Fruit fly (Drosophila melanogaster): ENCODE results near the gene CG15599.

Gene CG15599

dm6 chrX:15688757-15689156 lies at the start of gene CG15599:
Gene CG15599 (minus strand): TSS chrX:15688857.
- TF ChIP-seq CTCF (optimal IDR thresholded peaks at IDR 0.05) (no peak), CG8478 (optimal IDR thresholded peaks at IDR 0.05) (no peak)

dm6 chrX:15737110-15737509 lies 48.5 kb upstream of the CG15599 start, which contains the start of gene Arp6:
Gene Arp6 (minus strand): TSS chrX:15737120.
- TF ChIP-seq CTCF (optimal IDR thresholded peaks at IDR 0.05) = no peak
- TF ChIP-seq CG8478 (optimal IDR thresholded peaks at IDR 0.05) = no peak

DNA sequence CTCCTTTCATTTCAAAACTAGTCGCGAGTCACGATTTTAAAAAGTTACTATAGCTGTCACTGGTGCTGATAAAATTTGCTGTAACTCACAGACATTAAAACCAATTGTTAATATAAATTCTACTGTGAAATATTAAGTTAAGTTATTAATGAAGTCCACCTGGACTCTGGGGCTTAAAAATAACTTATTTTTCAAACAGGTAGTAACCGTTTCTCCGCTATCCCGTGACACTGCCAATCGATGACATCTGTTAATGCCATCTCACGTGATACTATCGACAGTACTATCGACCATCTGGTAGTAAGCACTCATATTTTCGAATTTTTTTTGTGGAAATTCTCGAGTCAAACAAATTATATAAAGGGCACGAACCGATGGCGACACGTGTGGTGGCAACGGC lies 45.3 kb upstream of the CG15599 start, which contains the start of the genes CG12379 and MagR:
CG12379 (minus strand) TSS at position 2 of the 400 bp plus-strand sequence.
MagR (plus strand) TSS at position 276 of the 400 bp plus-strand sequence.
- TF ChIP-seq CG8478 (optimal IDR thresholded peaks at IDR 0.05) = no peak
- TF ChIP-seq CTCF (optimal IDR thresholded peaks at IDR 0.05) = no peak

- TF ChIP-seq CG8478 (optimal IDR thresholded peaks at IDR 0.05) = no peak
- no peak for TF ChIP-seq CTCF (optimal IDR thresholded peaks at IDR 0.05)
Observed at dm6 chrX:15733192-15733892, 44.7 kb upstream of the CG15599 start.

DNA sequence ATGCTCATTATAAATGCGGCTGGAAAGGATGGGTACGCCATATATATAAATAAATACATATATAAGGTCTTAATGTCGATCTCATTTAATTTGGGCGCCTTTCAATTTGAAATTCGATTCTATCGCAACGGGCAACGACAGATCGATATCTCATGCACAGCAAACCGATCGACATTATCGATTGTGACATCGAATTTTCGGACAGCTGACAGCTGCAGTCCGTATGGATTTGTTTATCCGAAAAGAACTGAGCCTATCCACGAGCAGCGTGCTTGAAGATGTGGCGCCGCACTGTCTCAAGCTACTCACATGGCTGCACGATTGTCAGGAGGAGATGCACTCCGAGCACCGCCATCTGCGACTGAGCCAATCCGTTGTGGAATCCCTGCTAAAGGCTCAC lies 43.3 kb upstream of the CG15599 start, which contains the start of gene CG8191:
CG8191 (plus strand) TSS at position 211 of the 400 bp plus-strand sequence.
- TF ChIP-seq CG8478 (optimal IDR thresholded peaks at IDR 0.05) (no peak), CTCF (optimal IDR thresholded peaks at IDR 0.05) (no peak)

DNA sequence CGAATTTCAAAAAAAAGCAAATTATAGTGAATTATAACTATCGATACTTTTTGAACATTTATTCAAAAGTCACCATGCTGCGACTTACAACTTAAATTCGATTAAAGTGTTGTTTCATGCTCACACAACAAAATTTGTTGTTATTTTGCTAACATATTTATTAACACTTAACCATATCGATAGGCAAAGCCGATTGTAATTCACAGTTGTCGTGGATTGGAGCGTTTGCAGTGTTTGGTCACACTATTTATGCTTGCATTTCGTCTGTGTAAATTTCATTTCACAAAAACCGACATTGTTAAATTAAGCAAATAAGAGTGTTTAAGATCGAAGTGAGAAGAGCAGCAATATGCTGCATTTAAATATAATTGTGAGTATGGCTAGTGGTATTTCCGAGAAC lies 23.8 kb upstream of the CG15599 start, which contains the start of gene HUWE1:
HUWE1 (plus strand) TSS at position 220 of the 400 bp plus-strand sequence.
- no peak for TF ChIP-seq CTCF (optimal IDR thresholded peaks at IDR 0.05)
- TF ChIP-seq CG8478 (optimal IDR thresholded peaks at IDR 0.05) = no peak

dm6 chrX:15710751-15711179 lies 22.1 kb upstream of the CG15599 start:
- TF ChIP-seq CG8478 (optimal IDR thresholded peaks at IDR 0.05) = no peak
- no peak for TF ChIP-seq CTCF (optimal IDR thresholded peaks at IDR 0.05)

DNA sequence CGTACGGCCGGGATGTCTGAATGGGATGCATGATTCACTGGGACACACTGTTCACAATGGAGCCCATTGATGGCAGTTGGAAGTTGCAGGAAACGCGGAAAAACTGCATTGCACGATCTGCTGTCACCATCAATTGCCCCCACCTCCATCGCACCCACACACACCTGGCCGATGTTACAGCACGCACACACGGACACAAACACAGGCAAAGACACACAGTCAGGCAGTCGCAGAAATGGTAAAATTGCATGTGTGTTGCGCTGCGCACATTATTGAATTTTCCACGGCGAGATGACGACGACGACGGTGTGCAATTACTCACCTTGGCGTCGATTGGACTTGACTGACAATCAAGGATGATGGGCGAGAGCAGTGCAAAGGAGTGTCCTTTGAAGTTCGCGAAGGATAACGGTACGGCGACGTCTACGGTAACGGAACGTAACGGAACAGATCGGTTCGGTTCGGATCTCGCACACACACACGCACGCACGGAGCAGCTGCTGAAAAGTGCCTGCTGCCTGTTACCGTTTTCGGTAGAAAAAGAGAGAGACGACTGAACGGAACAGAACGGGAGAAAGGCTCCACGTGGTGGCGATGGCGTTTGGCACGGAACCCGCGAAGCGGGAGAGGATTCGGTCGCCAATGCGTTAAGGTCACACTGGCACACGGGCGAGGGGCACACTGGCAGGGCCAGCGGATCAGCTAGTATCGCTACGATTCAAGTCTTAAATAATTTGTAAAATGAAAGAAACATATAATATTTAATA lies 21.5 kb upstream of the CG15599 start, which contains the start of the genes CG9281 and CG15601:
CG9281 (minus strand) TSS at position 556 of the 767 bp plus-strand sequence.
CG15601 (plus strand) TSS at position 664 of the 767 bp plus-strand sequence.
- TF ChIP-seq CG8478 (optimal IDR thresholded peaks at IDR 0.05) = no peak
- TF ChIP-seq CTCF (optimal IDR thresholded peaks at IDR 0.05) = peak in 1 of 2 experiments; percentile 17

- TF ChIP-seq CTCF (optimal IDR thresholded peaks at IDR 0.05) (no peak), CG8478 (optimal IDR thresholded peaks at IDR 0.05) (no peak)
Observed at dm6 chrX:15709624-15709983, 20.9 kb upstream of the CG15599 start.

- TF ChIP-seq CTCF (optimal IDR thresholded peaks at IDR 0.05) (no peak), CG8478 (optimal IDR thresholded peaks at IDR 0.05) (no peak)
Observed at dm6 chrX:15703720-15704206, 15.1 kb upstream of the CG15599 start, which contains the start of the genes Pis and Hap40. Gene Pis (minus strand): TSS chrX:15703770. Gene Hap40 (plus strand): TSS chrX:15704125.

dm6 chrX:15701047-15701446 lies 12.4 kb upstream of the CG15599 start, which contains the start of gene CG9240:
Gene CG9240 (minus strand): TSS chrX:15701259.
- TF ChIP-seq CG8478 (optimal IDR thresholded peaks at IDR 0.05) (no peak), CTCF (optimal IDR thresholded peaks at IDR 0.05) (no peak)

DNA sequence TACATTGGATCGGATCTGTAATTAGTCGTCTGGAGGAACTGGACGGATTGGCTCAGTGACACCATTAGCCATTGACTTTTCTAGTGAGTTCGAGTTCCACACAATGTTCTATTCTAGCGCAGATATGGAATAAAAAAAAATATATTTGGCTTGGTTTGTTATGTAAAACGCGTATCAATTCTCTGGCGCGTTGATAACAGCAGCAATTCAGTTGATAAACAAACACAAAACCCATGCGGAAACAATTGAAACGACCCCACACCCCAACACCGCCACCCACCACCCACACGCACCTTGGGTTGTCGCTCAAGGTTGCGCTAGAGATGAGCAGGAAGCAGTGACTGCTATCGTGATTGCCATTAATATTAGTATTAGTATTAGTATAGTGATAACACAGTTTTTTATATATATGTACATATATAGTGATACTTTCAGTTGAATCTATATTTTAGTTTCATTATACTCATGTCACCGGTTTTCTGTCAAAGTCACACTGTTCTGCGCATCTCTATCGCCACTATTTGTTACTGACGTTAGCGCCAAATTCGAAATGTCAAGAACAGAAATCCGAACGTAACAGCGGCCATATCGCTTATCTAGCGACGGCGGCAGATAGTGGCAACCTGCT lies 9.0 kb upstream of the CG15599 start:
- TF ChIP-seq CG8478 (optimal IDR thresholded peaks at IDR 0.05) (no peak), CTCF (optimal IDR thresholded peaks at IDR 0.05) (no peak)

DNA sequence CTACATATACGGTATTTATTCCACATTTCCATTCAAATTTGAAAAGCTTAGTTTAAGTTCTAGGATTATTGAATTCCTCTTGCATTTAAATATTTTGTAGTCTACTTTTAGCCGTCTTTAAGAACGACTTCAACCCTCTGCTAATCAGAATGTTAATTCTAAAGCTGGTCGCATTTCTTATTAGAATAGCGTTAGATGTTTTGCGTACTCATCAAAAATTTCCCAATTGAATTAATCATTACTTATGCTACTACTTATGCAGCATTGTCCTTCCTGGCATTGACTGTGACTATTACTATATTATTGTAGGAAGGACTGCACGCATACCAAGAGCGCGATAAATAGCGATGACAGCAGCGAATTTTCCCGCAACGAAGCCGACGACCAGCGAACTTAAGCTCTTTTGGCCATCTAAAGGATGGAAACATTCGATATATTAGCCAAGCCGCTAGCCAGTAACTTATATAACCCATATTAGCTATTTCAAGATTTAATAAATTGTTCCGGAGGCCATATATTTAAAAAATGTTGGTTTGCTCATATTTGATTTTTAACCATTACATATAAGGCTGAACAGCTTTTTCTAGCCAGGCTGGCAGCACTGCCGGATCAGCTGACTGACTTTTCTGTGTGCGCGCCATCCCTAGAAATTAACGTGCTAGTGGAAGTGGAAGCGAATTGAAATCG lies 8.3 kb upstream of the CG15599 start, which contains the start of gene CG8128:
CG8128 (plus strand) TSS at position 641 of the 687 bp plus-strand sequence.
- no peak for TF ChIP-seq CTCF (optimal IDR thresholded peaks at IDR 0.05)
- TF ChIP-seq CG8478 (optimal IDR thresholded peaks at IDR 0.05) = no peak

DNA sequence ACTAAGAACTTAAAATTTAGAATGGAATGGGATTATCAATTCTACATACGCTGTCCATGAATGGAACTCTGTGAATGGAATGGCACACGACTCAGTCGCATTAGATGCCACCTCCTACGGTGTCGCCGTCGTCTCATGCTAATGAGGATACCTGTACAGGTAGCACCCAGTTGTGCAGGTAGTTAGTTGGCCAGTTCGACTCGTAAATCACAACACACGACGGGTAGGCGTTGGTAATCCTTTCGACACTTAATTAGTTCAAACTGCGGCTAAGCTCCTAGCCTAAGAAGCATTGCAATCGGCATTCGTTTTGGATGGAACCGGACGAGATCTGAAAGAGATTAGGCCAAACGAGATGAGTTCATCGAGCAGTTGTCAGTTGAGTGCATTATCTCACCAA lies 4.2 kb downstream of the CG15599 start:
- TF ChIP-seq CG8478 (optimal IDR thresholded peaks at IDR 0.05) (no peak), CTCF (optimal IDR thresholded peaks at IDR 0.05) (no peak)

All from S2 (cell line).